Fruit fly (Drosophila melanogaster): ENCODE data around the gene CG32071.

CG32071 gene

dm6 chr3L:11123088-11123487 is 19.4 kb upstream of the CG32071 start, which contains the start of the genes Ufd1 and NaPi-III (continued):
- TF ChIP-seq eve (GFP tag; optimal IDR thresholded peaks at IDR 0.05) (no peak), CG8478 (optimal IDR thresholded peaks at IDR 0.05) (no peak), abd-A (tag; optimal IDR thresholded peaks at IDR 0.05) (no peak), Poxn (GFP tag; IDR thresholded peaks at IDR 0.05) (no peak), CG13775 (GFP tag; optimal IDR thresholded peaks at IDR 0.05) (peak; percentile 46), lab (GFP tag; optimal IDR thresholded peaks at IDR 0.05) (peak; percentile 30), vvl (GFP tag; IDR thresholded peaks at IDR 0.05) (peak; percentile 59; the same call in 1 of the 2 replicates), HLH4C (GFP tag; IDR thresholded peaks at IDR 0.05; ENCODE audit: partially characterized antibody) (peak; percentile 66; the same call in 2 of the 3 replicates), CG2889 (GFP tag; IDR thresholded peaks at IDR 0.05) (no peak), exex (tag; optimal IDR thresholded peaks at IDR 0.05) (no peak), ftz-f1 (GFP tag; optimal IDR thresholded peaks at IDR 0.05) (peak; percentile 66), CG3163 (GFP tag; optimal IDR thresholded peaks at IDR 0.05) (peak; percentile 15), ci (GFP tag; IDR thresholded peaks at IDR 0.05) (peak; percentile 48; the same call in 1 of the 3 replicates), Atf3 (GFP tag; optimal IDR thresholded peaks at IDR 0.05) (peak; percentile 5), ac (GFP tag; optimal IDR thresholded peaks at IDR 0.05) (no peak), CG9727 (GFP tag; optimal IDR thresholded peaks at IDR 0.05) (no peak), slp2 (GFP tag; optimal IDR thresholded peaks at IDR 0.05) (no peak), CG12299 (tag; optimal IDR thresholded peaks at IDR 0.05) (no peak), CG10366 (GFP tag; IDR thresholded peaks at IDR 0.05) (no peak), HmgD (GFP tag; optimal IDR thresholded peaks at IDR 0.05) (peak; percentile 94), Lim3 (GFP tag; IDR thresholded peaks at IDR 0.05) (no peak), CG9817 (tag; optimal IDR thresholded peaks at IDR 0.05) (peak; percentile 15), CG13624 (GFP tag; optimal IDR thresholded peaks at IDR 0.05) (peak; percentile 68), CG6854 (GFP tag; optimal IDR thresholded peaks at IDR 0.05) (no peak), Scr (GFP tag; IDR thresholded peaks at IDR 0.05; ENCODE audit: partially characterized antibody) (peak; percentile 81), NfI (GFP tag; optimal IDR thresholded peaks at IDR 0.05) (peak; percentile 14), Sry-δ (GFP tag; optimal IDR thresholded peaks at IDR 0.05) (peak; percentile 97), D19B (GFP tag; optimal IDR thresholded peaks at IDR 0.05) (no peak), zfh1 (GFP tag; IDR thresholded peaks at IDR 0.05) (peak; percentile 40; the same call in 2 of the 3 replicates), CG31224 (GFP tag; IDR thresholded peaks at IDR 0.05) (no peak), MTF-1 (GFP tag; optimal IDR thresholded peaks at IDR 0.05; ENCODE audit: borderline replicate concordance) (no peak), crc (GFP tag; optimal IDR thresholded peaks at IDR 0.05) (no peak), MESR4 (GFP tag; optimal IDR thresholded peaks at IDR 0.05) (peak; percentile 87), CrebB (tag; optimal IDR thresholded peaks at IDR 0.05) (peak; percentile 14), tna (GFP tag; IDR thresholded peaks at IDR 0.05; ENCODE audit: partially characterized antibody) (peak; percentile 76), Drgx (GFP tag; IDR thresholded peaks at IDR 0.05) (peak; percentile 57), CG15479 (GFP tag; optimal IDR thresholded peaks at IDR 0.05) (peak; percentile 68), gsb-n (tag; optimal IDR thresholded peaks at IDR 0.05) (peak; percentile 9), CG5180 (GFP tag; optimal IDR thresholded peaks at IDR 0.05) (no peak), CG14860 (GFP tag; IDR thresholded peaks at IDR 0.05; ENCODE audit: partially characterized antibody) (peak; percentile 64), Hmx (GFP tag; optimal IDR thresholded peaks at IDR 0.05) (no peak), Lpt (GFP tag; optimal IDR thresholded peaks at IDR 0.05) (no peak), CG12659 (GFP tag; optimal IDR thresholded peaks at IDR 0.05) (peak; percentile 89), D (optimal IDR thresholded peaks at IDR 0.05) (no peak), D (GFP tag; optimal IDR thresholded peaks at IDR 0.05) (peak; percentile 4), ems (GFP tag; optimal IDR thresholded peaks at IDR 0.05) (peak; percentile 23), CG7745 (tag; optimal IDR thresholded peaks at IDR 0.05) (no peak), ap (GFP tag; IDR thresholded peaks at IDR 0.05) (no peak), ase (GFP tag; IDR thresholded peaks at IDR 0.05) (no peak), Ada2b (GFP tag; IDR thresholded peaks at IDR 0.05) (no peak), CG15696 (tag; optimal IDR thresholded peaks at IDR 0.05) (no peak), mam (GFP tag; optimal IDR thresholded peaks at IDR 0.05) (peak; percentile 56)

Measured in whole organism, embryonic.